Worm (Caenorhabditis elegans) whole organism, mixed stage, embryonic: ENCODE results near the gene F58E6.13.

ENCODE experiments used
- M03D4.4 ChIP-seq: sonication (generic microtip); optimal IDR thresholded peaks from 2 replicates; lab custom pipeline; 2017; ENCODE audit warnings: mild to moderate bottlenecking, missing genetic modification characterization, missing compliant biosample characterization
- bed-3 ChIP-seq: fragments of 200-800 bp; sonication (Bioruptor generic); optimal IDR thresholded peaks from 3 replicates; lab custom pipeline; 2018; ENCODE audit warnings: mild to moderate bottlenecking, missing genetic modification characterization, moderate library complexity, missing compliant biosample characterization
- blmp-1 ChIP-seq: fragments of 150-350 bp; optimal IDR thresholded peaks from 2 replicates; lab custom pipeline; 2014; ENCODE audit warnings: missing biosample characterization, missing genetic modification characterization
- ceh-39 ChIP-seq: fragments of 150-350 bp; optimal IDR thresholded peaks from 2 replicates; lab custom pipeline; 2014; ENCODE audit warnings: missing biosample characterization, missing genetic modification characterization
- ceh-43 ChIP-seq: fragments of 200-800 bp; sonication (Bioruptor generic); optimal IDR thresholded peaks from 2 replicates; lab custom pipeline; 2018; ENCODE audit warnings: mild to moderate bottlenecking, missing genetic modification characterization, moderate library complexity, missing compliant biosample characterization
- ceh-83 ChIP-seq: fragments of 200-800 bp; sonication (Bioruptor generic); optimal IDR thresholded peaks from 2 replicates; lab custom pipeline; 2018; ENCODE audit warnings: mild to moderate bottlenecking, missing genetic modification characterization, missing compliant biosample characterization
- ces-1 ChIP-seq: fragments of 150-350 bp; optimal IDR thresholded peaks from 2 replicates; lab custom pipeline; 2014; ENCODE audit warnings: missing biosample characterization, missing genetic modification reagents, missing genetic modification characterization
- cnd-1 ChIP-seq: fragments of 200-800 bp; sonication (Bioruptor generic); optimal IDR thresholded peaks from 2 replicates; lab custom pipeline; 2018; ENCODE audit warnings: mild to moderate bottlenecking, missing genetic modification characterization, missing compliant biosample characterization
- drap-1 ChIP-seq: fragments of 200-800 bp; sonication (Bioruptor generic); optimal IDR thresholded peaks from 3 replicates; lab custom pipeline; 2018; ENCODE audit warnings: mild to moderate bottlenecking, missing genetic modification characterization, missing compliant biosample characterization
- elt-1 ChIP-seq: sonication (generic microtip); optimal IDR thresholded peaks from 2 replicates; lab custom pipeline; 2017; ENCODE audit warnings: missing genetic modification characterization, mild to moderate bottlenecking, missing compliant biosample characterization, antibody characterized with exemption, moderate library complexity, borderline replicate concordance; ENCODE audit not compliant: insufficient read depth
- elt-3 ChIP-seq: fragments of 150-350 bp; optimal IDR thresholded peaks from 2 replicates; lab custom pipeline; 2014; ENCODE audit warnings: missing biosample characterization, missing genetic modification characterization
- flh-1 ChIP-seq: fragments of 200-800 bp; sonication (Bioruptor generic); optimal IDR thresholded peaks from 2 replicates; lab custom pipeline; 2018; ENCODE audit warnings: mild to moderate bottlenecking, missing genetic modification characterization, moderate library complexity, missing compliant biosample characterization
- hlh-1 ChIP-seq: fragments of 150-350 bp; optimal IDR thresholded peaks from 2 replicates; lab custom pipeline; 2014; ENCODE audit warnings: missing biosample characterization, missing genetic modification reagents, missing genetic modification characterization
- lin-13 ChIP-seq: fragments of 150-350 bp; optimal IDR thresholded peaks from 2 replicates; lab custom pipeline; 2014; ENCODE audit warnings: missing biosample characterization, missing genetic modification characterization
- lin-32 ChIP-seq: fragments of 200-800 bp; sonication (Bioruptor generic); optimal IDR thresholded peaks from 2 replicates; lab custom pipeline; 2018; ENCODE audit warnings: mild to moderate bottlenecking, missing genetic modification characterization, missing compliant biosample characterization
- lsy-2 ChIP-seq: fragments of 150-350 bp; optimal IDR thresholded peaks from 2 replicates; lab custom pipeline; 2014; ENCODE audit warnings: missing biosample characterization, missing genetic modification characterization
- mab-5 ChIP-seq: fragments of 150-350 bp; optimal IDR thresholded peaks from 2 replicates; lab custom pipeline; 2014; ENCODE audit warnings: missing biosample characterization, missing genetic modification characterization
- mep-1 ChIP-seq: fragments of 150-350 bp; optimal IDR thresholded peaks from 2 replicates; lab custom pipeline; 2017; ENCODE audit warnings: missing biosample characterization, missing genetic modification reagents, missing genetic modification characterization, inconsistent platforms
- nhr-12 ChIP-seq: fragments of 150-350 bp; optimal IDR thresholded peaks from 2 replicates; lab custom pipeline; 2014; ENCODE audit warnings: missing biosample characterization, missing genetic modification characterization
- nhr-2 ChIP-seq: fragments of 150-350 bp; optimal IDR thresholded peaks from 2 replicates; lab custom pipeline; 2014; ENCODE audit warnings: missing biosample characterization, missing genetic modification characterization
- nhr-237 ChIP-seq: fragments of 150-350 bp; optimal IDR thresholded peaks from 2 replicates; lab custom pipeline; 2014; ENCODE audit warnings: missing biosample characterization, missing genetic modification characterization
- nhr-28 ChIP-seq: fragments of 150-350 bp; optimal IDR thresholded peaks from 2 replicates; lab custom pipeline; 2014; ENCODE audit warnings: missing biosample characterization, missing genetic modification characterization
- nhr-76 ChIP-seq: sonication (generic microtip); optimal IDR thresholded peaks from 2 replicates; lab custom pipeline; 2017; ENCODE audit warnings: missing biosample characterization, missing genetic modification characterization
- pha-4 ChIP-seq: fragments of 150-350 bp; optimal IDR thresholded peaks from 2 replicates; lab custom pipeline; 2018; ENCODE audit warnings: missing biosample characterization, missing genetic modification reagents, missing genetic modification characterization
- sem-2 ChIP-seq: fragments of 200-800 bp; sonication (Bioruptor generic); optimal IDR thresholded peaks from 2 replicates; lab custom pipeline; 2018; ENCODE audit warnings: mild to moderate bottlenecking, missing genetic modification characterization, missing compliant biosample characterization
- snpc-4 ChIP-seq: fragments of 150-350 bp; optimal IDR thresholded peaks from 2 replicates; lab custom pipeline; 2014; ENCODE audit warnings: missing biosample characterization, missing genetic modification characterization
- sptf-1 ChIP-seq: sonication (generic microtip); optimal IDR thresholded peaks from 2 replicates; lab custom pipeline; 2017; ENCODE audit warnings: mild to moderate bottlenecking, missing genetic modification characterization, moderate library complexity, missing compliant biosample characterization
- unc-120 ChIP-seq: sonication (generic microtip); optimal IDR thresholded peaks from 2 replicates; lab custom pipeline; 2017; ENCODE audit warnings: missing genetic modification characterization, missing compliant biosample characterization; ENCODE audit not compliant: poor library complexity, severe bottlenecking
- unc-62 ChIP-seq: fragments of 150-350 bp; optimal IDR thresholded peaks from 2 replicates; lab custom pipeline; 2014; ENCODE audit warnings: missing biosample characterization, missing genetic modification reagents, missing genetic modification characterization
- zip-8 ChIP-seq: fragments of 150-350 bp; optimal IDR thresholded peaks from 2 replicates; lab custom pipeline; 2014; ENCODE audit warnings: missing biosample characterization, missing genetic modification characterization
- ztf-11 ChIP-seq: fragments of 150-350 bp; optimal IDR thresholded peaks from 2 replicates; lab custom pipeline; 2014; ENCODE audit warnings: missing biosample characterization, missing genetic modification characterization

F58E6.13 gene

ce11 chrV:9703549-9703948, 41.5 kb upstream of the F58E6.13 start:
- no peak for TF ChIP-seq lin-13 (tag; lab: Kevin White, UChicago)
- TF ChIP-seq zip-8 (tag; lab: Kevin White, UChicago), result no peak
- no peak for TF ChIP-seq blmp-1

DNA sequence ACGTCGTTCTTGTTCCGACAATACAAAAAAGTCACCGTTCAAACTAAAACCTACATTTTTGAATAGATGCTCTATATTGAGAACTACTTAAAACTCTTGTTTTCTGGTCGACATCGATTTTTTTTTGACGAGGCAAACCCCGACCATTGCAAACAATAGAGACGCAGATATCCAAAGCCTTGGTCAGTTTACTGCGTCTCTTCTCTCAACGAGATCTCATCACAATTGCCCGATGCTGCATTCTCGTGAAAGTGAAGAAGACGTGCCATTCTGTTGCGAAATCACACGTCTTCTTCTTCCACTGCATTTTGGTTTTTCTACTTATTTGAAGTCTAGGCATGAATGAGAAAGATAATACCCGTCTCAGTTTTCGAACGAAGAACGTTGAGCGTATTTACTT, 40.6 kb upstream of the F58E6.13 start:
- no peak for TF ChIP-seq elt-3 (tag; lab: Kevin White, UChicago)
- no peak for TF ChIP-seq ceh-83 (GFP tag; lab: Kevin White, UChicago)
- TF ChIP-seq blmp-1, result no peak
- TF ChIP-seq nhr-237 (tag; lab: Kevin White, UChicago), result peak; percentile 18
- no peak for TF ChIP-seq drap-1 (GFP tag; lab: Kevin White, UChicago)
- TF ChIP-seq nhr-2, result no peak
- TF ChIP-seq lsy-2, result peak; percentile 3
- no peak for TF ChIP-seq ceh-39 (tag; lab: Kevin White, UChicago)
- no peak for TF ChIP-seq ceh-43 (GFP tag; lab: Kevin White, UChicago)
- TF ChIP-seq lin-32 (GFP tag; lab: Kevin White, UChicago), result no peak
- TF ChIP-seq unc-120, result no peak
- no peak for TF ChIP-seq cnd-1 (tag; lab: Kevin White, UChicago)
- no peak for TF ChIP-seq hlh-1 (tag; lab: Kevin White, UChicago)
- peak; percentile 11 for TF ChIP-seq mep-1 (tag; lab: Kevin White, UChicago)
- TF ChIP-seq zip-8 (tag; lab: Kevin White, UChicago), result no peak
- no peak for TF ChIP-seq sptf-1 (tag; lab: Kevin White, UChicago)
- TF ChIP-seq unc-62 (GFP tag; lab: Kevin White, UChicago), result no peak
- TF ChIP-seq pha-4 (tag; lab: Kevin White, UChicago), result no peak
- TF ChIP-seq ces-1 (GFP tag; lab: Kevin White, UChicago), result peak; percentile 66
- no peak for TF ChIP-seq elt-1 (tag; lab: Kevin White, UChicago)
- no peak for TF ChIP-seq nhr-12 (tag; lab: Kevin White, UChicago)
- TF ChIP-seq ztf-11 (tag; lab: Kevin White, UChicago), result no peak
- no peak for TF ChIP-seq nhr-76 (tag; lab: Kevin White, UChicago)
- TF ChIP-seq, all 35 proteins: peak for 4

ce11 chrV:9706592-9706991, 38.4 kb upstream of the F58E6.13 start:
- TF ChIP-seq ceh-43 (GFP tag; lab: Kevin White, UChicago) (no peak), sem-2 (no peak), nhr-12 (tag; lab: Kevin White, UChicago) (no peak), ces-1 (GFP tag; lab: Kevin White, UChicago) (no peak), cnd-1 (tag; lab: Kevin White, UChicago) (no peak), nhr-28 (tag; lab: Kevin White, UChicago) (no peak), pha-4 (tag; lab: Kevin White, UChicago) (no peak), blmp-1 (no peak), bed-3 (GFP tag; lab: Kevin White, UChicago) (no peak), hlh-1 (tag; lab: Kevin White, UChicago) (no peak)

ce11 chrV:9709747-9710146, 35.3 kb upstream of the F58E6.13 start, which contains the start of gene tag-120:
Gene tag-120, minus strand, starts transcription at chrV:9709814.
- TF ChIP-seq bed-3 (GFP tag; lab: Kevin White, UChicago) (no peak), cnd-1 (tag; lab: Kevin White, UChicago) (no peak), ztf-11 (tag; lab: Kevin White, UChicago) (no peak), ces-1 (GFP tag; lab: Kevin White, UChicago) (no peak), flh-1 (no peak), lin-32 (GFP tag; lab: Kevin White, UChicago) (no peak), ceh-43 (GFP tag; lab: Kevin White, UChicago) (no peak), drap-1 (GFP tag; lab: Kevin White, UChicago) (no peak), snpc-4 (tag; lab: Kevin White, UChicago) (no peak), elt-1 (tag; lab: Kevin White, UChicago) (no peak)

- TF ChIP-seq sem-2, result no peak
- TF ChIP-seq nhr-237 (tag; lab: Kevin White, UChicago), result no peak
- TF ChIP-seq blmp-1, result no peak
- TF ChIP-seq pha-4 (tag; lab: Kevin White, UChicago), result no peak
- TF ChIP-seq sptf-1 (tag; lab: Kevin White, UChicago), result no peak
- TF ChIP-seq lin-13 (tag; lab: Kevin White, UChicago), result no peak
- TF ChIP-seq ceh-39 (tag; lab: Kevin White, UChicago), result no peak
- TF ChIP-seq nhr-12 (tag; lab: Kevin White, UChicago), result no peak
- no peak for TF ChIP-seq M03D4.4 (tag; lab: Kevin White, UChicago)
- TF ChIP-seq cnd-1 (tag; lab: Kevin White, UChicago), result no peak
- TF ChIP-seq nhr-2, result no peak
- TF ChIP-seq mab-5 (tag; lab: Kevin White, UChicago), result no peak
These were observed 33.9 kb upstream of the F58E6.13 start for ce11 chrV:9711174-9711573.
